Worm (Caenorhabditis elegans) whole organism, mixed stage, embryonic: ENCODE results near the gene Y40A1A.3.

Source experiments
- blmp-1 ChIP-seq: fragments of 150-350 bp; optimal IDR thresholded peaks from 2 replicates; lab custom pipeline; 2014; ENCODE audit warnings: missing biosample characterization, missing genetic modification characterization
- elt-3 ChIP-seq: fragments of 150-350 bp; optimal IDR thresholded peaks from 2 replicates; lab custom pipeline; 2014; ENCODE audit warnings: missing biosample characterization, missing genetic modification characterization
- flh-1 ChIP-seq: fragments of 200-800 bp; sonication (Bioruptor generic); optimal IDR thresholded peaks from 2 replicates; lab custom pipeline; 2018; ENCODE audit warnings: mild to moderate bottlenecking, missing genetic modification characterization, moderate library complexity, missing compliant biosample characterization
- ham-2 ChIP-seq: fragments of 200-800 bp; sonication (Bioruptor generic); optimal IDR thresholded peaks from 2 replicates; lab custom pipeline; 2018; ENCODE audit warnings: mild to moderate bottlenecking, missing genetic modification characterization, missing compliant biosample characterization
- lin-32 ChIP-seq: fragments of 200-800 bp; sonication (Bioruptor generic); optimal IDR thresholded peaks from 2 replicates; lab custom pipeline; 2018; ENCODE audit warnings: mild to moderate bottlenecking, missing genetic modification characterization, missing compliant biosample characterization
- mls-2 ChIP-seq: sonication (generic microtip); optimal IDR thresholded peaks from 2 replicates; lab custom pipeline; 2016; ENCODE audit warnings: mild to moderate bottlenecking, missing genetic modification characterization, moderate library complexity, missing compliant biosample characterization
- nhr-28 ChIP-seq: fragments of 150-350 bp; optimal IDR thresholded peaks from 2 replicates; lab custom pipeline; 2014; ENCODE audit warnings: missing biosample characterization, missing genetic modification characterization
- ztf-11 ChIP-seq: fragments of 150-350 bp; optimal IDR thresholded peaks from 2 replicates; lab custom pipeline; 2014; ENCODE audit warnings: missing biosample characterization, missing genetic modification characterization

- TF ChIP-seq blmp-1 (tag; lab: Kevin White, UChicago) = no peak
- TF ChIP-seq mls-2 = no peak
- no peak for TF ChIP-seq flh-1 (GFP tag; lab: Kevin White, UChicago)
- no peak for TF ChIP-seq elt-3 (tag; lab: Kevin White, UChicago)
- TF ChIP-seq ztf-11 = no peak
- TF ChIP-seq ham-2 (GFP tag; lab: Kevin White, UChicago) = no peak
- no peak for TF ChIP-seq nhr-28 (tag; lab: Kevin White, UChicago)
- no peak for TF ChIP-seq lin-32 (GFP tag; lab: Kevin White, UChicago)
Observed at ce11 chrX:2047208-2047946, 49.5 kb upstream of the Y40A1A.3 start.
